Worm (Caenorhabditis elegans): ENCODE results near the gene C50B6.3.

Gene C50B6.3

ce11 chrV:13330919-13331318, 17.5 kb downstream of the C50B6.3 start, which contains the start of gene nhr-129:
nhr-129 (minus strand) TSS chrV:13331019.
- TF ChIP-seq ceh-22 (tag; optimal IDR thresholded peaks at IDR 0.05) (no peak), pax-1 (tag; optimal IDR thresholded peaks at IDR 0.05) (no peak), hlh-30 (tag; optimal IDR thresholded peaks at IDR 0.05; ENCODE audit: insufficient read depth) (no peak), ttx-3 (tag; optimal IDR thresholded peaks at IDR 0.05) (no peak), lim-6 (tag; optimal IDR thresholded peaks at IDR 0.05) (no peak), ahr-1 (tag; optimal IDR thresholded peaks at IDR 0.05) (no peak), eyg-1 (tag; optimal IDR thresholded peaks at IDR 0.05) (no peak), ceh-9 (tag; optimal IDR thresholded peaks at IDR 0.05) (no peak), sdc-2 (tag; optimal IDR thresholded peaks at IDR 0.05) (no peak), pha-4 (tag; optimal IDR thresholded peaks at IDR 0.05) (no peak), ref-2 (tag; optimal IDR thresholded peaks at IDR 0.05) (no peak), unc-55 (GFP tag; optimal IDR thresholded peaks at IDR 0.05) (no peak), zip-5 (tag; optimal IDR thresholded peaks at IDR 0.05) (no peak), ceh-2 (tag; optimal IDR thresholded peaks at IDR 0.05) (no peak)

- no peak for TF ChIP-seq madf-2 (tag; optimal IDR thresholded peaks at IDR 0.05)
- no peak for TF ChIP-seq unc-3 (GFP tag; conservative IDR thresholded peaks at IDR 0.05)
- no peak for TF ChIP-seq unc-3 (tag; optimal IDR thresholded peaks at IDR 0.05)
- no peak for TF ChIP-seq lim-6 (tag; optimal IDR thresholded peaks at IDR 0.05)
- TF ChIP-seq ceh-24 (tag; optimal IDR thresholded peaks at IDR 0.05): no peak
- TF ChIP-seq pat-9 (tag; optimal IDR thresholded peaks at IDR 0.05): no peak
- no peak for TF ChIP-seq C38D4.7 (GFP tag; optimal IDR thresholded peaks at IDR 0.05)
- no peak for TF ChIP-seq rnt-1 (tag; optimal IDR thresholded peaks at IDR 0.05)
- TF ChIP-seq tbx-7 (tag; optimal IDR thresholded peaks at IDR 0.05): no peak
- TF ChIP-seq pha-4 (tag; optimal IDR thresholded peaks at IDR 0.05): no peak
- TF ChIP-seq dmd-4 (tag; optimal IDR thresholded peaks at IDR 0.05; ENCODE audit: borderline replicate concordance): no peak
- no peak for TF ChIP-seq fkh-6 (tag; optimal IDR thresholded peaks at IDR 0.05)
Measured at ce11 chrV:13333386-13334180, 20.2 kb downstream of the C50B6.3 start, which contains the start of gene nhr-168. nhr-168 (minus strand) TSS chrV:13333871.

ce11 chrV:13334447-13334846, 21.1 kb downstream of the C50B6.3 start:
- TF ChIP-seq npax-4 (tag; optimal IDR thresholded peaks at IDR 0.05) (no peak), ceh-19 (GFP tag; optimal IDR thresholded peaks at IDR 0.05) (no peak), hlh-8 (tag; optimal IDR thresholded peaks at IDR 0.05) (no peak), hlh-30 (tag; optimal IDR thresholded peaks at IDR 0.05; ENCODE audit: insufficient read depth) (no peak), pha-2 (tag; optimal IDR thresholded peaks at IDR 0.05) (no peak), K02D7.2 (tag; optimal IDR thresholded peaks at IDR 0.05) (no peak), rnt-1 (tag; optimal IDR thresholded peaks at IDR 0.05) (no peak), nhr-232 (tag; optimal IDR thresholded peaks at IDR 0.05) (no peak), C08G9.2 (tag; optimal IDR thresholded peaks at IDR 0.05) (no peak), ttx-3 (tag; optimal IDR thresholded peaks at IDR 0.05) (no peak), hlh-15 (tag; optimal IDR thresholded peaks at IDR 0.05) (no peak), gmeb-2 (tag; optimal IDR thresholded peaks at IDR 0.05) (no peak), unc-86 (tag; optimal IDR thresholded peaks at IDR 0.05) (no peak), ceh-45 (GFP tag; IDR thresholded peaks at IDR 0.05) (no peak), fkh-6 (tag; optimal IDR thresholded peaks at IDR 0.05) (no peak), ceh-24 (tag; optimal IDR thresholded peaks at IDR 0.05) (no peak)

ce11 chrV:13335883-13336419, 22.6 kb downstream of the C50B6.3 start, which contains the start of gene C50B6.9:
C50B6.9 (plus strand) TSS chrV:13336369.
- TF ChIP-seq ceh-31 (tag; optimal IDR thresholded peaks at IDR 0.05) (no peak), hlh-30 (tag; optimal IDR thresholded peaks at IDR 0.05; ENCODE audit: insufficient read depth) (peak; percentile 1), fax-1 (tag; optimal IDR thresholded peaks at IDR 0.05) (no peak), ceh-45 (GFP tag; IDR thresholded peaks at IDR 0.05) (no peak), hlh-13 (GFP tag; optimal IDR thresholded peaks at IDR 0.05) (no peak), ceh-48 (tag; optimal IDR thresholded peaks at IDR 0.05) (no peak), fkh-6 (tag; optimal IDR thresholded peaks at IDR 0.05) (no peak), C38D4.7 (GFP tag; optimal IDR thresholded peaks at IDR 0.05) (no peak)

All from whole organism, late embryonic.